Worm (Caenorhabditis elegans) whole organism, mixed stage, embryonic: Measurements from ENCODE around the gene C05E7.3.

Source experiments
- blmp-1 ChIP-seq: fragments of 150-350 bp; optimal IDR thresholded peaks from 2 replicates; lab custom pipeline; 2014; ENCODE audit warnings: missing biosample characterization, missing genetic modification characterization
- ces-1 ChIP-seq: fragments of 150-350 bp; optimal IDR thresholded peaks from 2 replicates; lab custom pipeline; 2014; ENCODE audit warnings: missing biosample characterization, missing genetic modification reagents, missing genetic modification characterization
- cnd-1 ChIP-seq: fragments of 200-800 bp; sonication (Bioruptor generic); optimal IDR thresholded peaks from 2 replicates; lab custom pipeline; 2018; ENCODE audit warnings: mild to moderate bottlenecking, missing genetic modification characterization, missing compliant biosample characterization
- lin-13 ChIP-seq: fragments of 150-350 bp; optimal IDR thresholded peaks from 2 replicates; lab custom pipeline; 2014; ENCODE audit warnings: missing biosample characterization, missing genetic modification characterization
- lsy-2 ChIP-seq: fragments of 150-350 bp; optimal IDR thresholded peaks from 2 replicates; lab custom pipeline; 2014; ENCODE audit warnings: missing biosample characterization, missing genetic modification characterization
- nhr-12 ChIP-seq: fragments of 150-350 bp; optimal IDR thresholded peaks from 2 replicates; lab custom pipeline; 2014; ENCODE audit warnings: missing biosample characterization, missing genetic modification characterization
- nhr-28 ChIP-seq: fragments of 150-350 bp; optimal IDR thresholded peaks from 2 replicates; lab custom pipeline; 2014; ENCODE audit warnings: missing biosample characterization, missing genetic modification characterization
- snpc-4 ChIP-seq: fragments of 150-350 bp; optimal IDR thresholded peaks from 2 replicates; lab custom pipeline; 2014; ENCODE audit warnings: missing biosample characterization, missing genetic modification characterization
- sptf-1 ChIP-seq: sonication (generic microtip); optimal IDR thresholded peaks from 2 replicates; lab custom pipeline; 2017; ENCODE audit warnings: mild to moderate bottlenecking, missing genetic modification characterization, moderate library complexity, missing compliant biosample characterization
- unc-39 ChIP-seq: fragments of 150-350 bp; optimal IDR thresholded peaks from 2 replicates; lab custom pipeline; 2014; ENCODE audit warnings: missing biosample characterization, missing genetic modification characterization
- unc-62 ChIP-seq: fragments of 150-350 bp; optimal IDR thresholded peaks from 2 replicates; lab custom pipeline; 2014; ENCODE audit warnings: missing biosample characterization, missing genetic modification reagents, missing genetic modification characterization
- ztf-11 ChIP-seq: fragments of 150-350 bp; optimal IDR thresholded peaks from 2 replicates; lab custom pipeline; 2014; ENCODE audit warnings: missing biosample characterization, missing genetic modification characterization

- no peak for TF ChIP-seq lin-13
- no peak for TF ChIP-seq cnd-1 (tag; lab: Kevin White, UChicago)
- no peak for TF ChIP-seq unc-62 (GFP tag; lab: Kevin White, UChicago)
- TF ChIP-seq blmp-1: no peak
- TF ChIP-seq unc-39: no peak
- no peak for TF ChIP-seq ztf-11 (tag; lab: Kevin White, UChicago)
- TF ChIP-seq nhr-28 (tag; lab: Kevin White, UChicago): no peak
- no peak for TF ChIP-seq sptf-1
- TF ChIP-seq ces-1 (GFP tag; lab: Kevin White, UChicago): no peak
- no peak for TF ChIP-seq lsy-2 (tag; lab: Kevin White, UChicago)
- TF ChIP-seq nhr-12 (tag; lab: Kevin White, UChicago): no peak
- TF ChIP-seq snpc-4 (tag; lab: Kevin White, UChicago): no peak
Measured at ce11 chrX:12979747-12980146, 33.3 kb upstream of the C05E7.3 start.
